Worm (Caenorhabditis elegans) whole organism, early embryonic: ENCODE results near the gene smut-1.
A peak's percentile ranks its signal among the peaks of the same experiment; 100 is the strongest.

ENCODE experiments used
- B0310.2 ChIP-seq: sonication (generic microtip); optimal IDR thresholded peaks from 2 replicates; lab custom pipeline; 2016; ENCODE audit warnings: mild to moderate bottlenecking, missing genetic modification characterization, missing compliant biosample characterization
- F13C5.2 ChIP-seq: sonication (generic microtip); optimal IDR thresholded peaks from 2 replicates; lab custom pipeline; 2017; ENCODE audit warnings: mild to moderate bottlenecking, missing genetic modification characterization, inconsistent platforms, missing compliant biosample characterization
- aly-1 ChIP-seq: sonication (generic microtip); optimal IDR thresholded peaks from 2 replicates; lab custom pipeline; 2016; ENCODE audit warnings: missing genetic modification characterization, missing compliant biosample characterization
- ama-1 ChIP-seq: fragments of 150-350 bp; optimal IDR thresholded peaks from 2 replicates; lab custom pipeline; 2014
- ceh-13 ChIP-seq: fragments of 200-800 bp; sonication (Bioruptor generic); optimal IDR thresholded peaks from 2 replicates; lab custom pipeline; 2018; ENCODE audit warnings: mild to moderate bottlenecking, missing genetic modification characterization, missing compliant biosample characterization
- ceh-36 ChIP-seq: sonication (generic microtip); optimal IDR thresholded peaks from 2 replicates; lab custom pipeline; 2016; ENCODE audit warnings: missing genetic modification characterization, inconsistent platforms, missing compliant biosample characterization
- ets-7 ChIP-seq: sonication (generic microtip); optimal IDR thresholded peaks from 2 replicates; lab custom pipeline; 2016; ENCODE audit warnings: missing genotype, missing genetic modification characterization, missing compliant biosample characterization
- flt-1 ChIP-seq: fragments of 200-800 bp; sonication (Bioruptor generic); IDR thresholded peaks from 2 replicates; pipeline ENCODE4 v1.3.6; 2022; ENCODE audit warnings: missing genetic modification characterization, missing compliant biosample characterization
- hmbx-1 ChIP-seq: sonication (generic microtip); optimal IDR thresholded peaks from 2 replicates; lab custom pipeline; 2016; ENCODE audit warnings: mild to moderate bottlenecking, missing genetic modification characterization, missing compliant biosample characterization
- hmg-4 ChIP-seq: fragments of 200-800 bp; sonication (Bioruptor generic); optimal IDR thresholded peaks from 2 replicates; lab custom pipeline; 2018; ENCODE audit warnings: mild to moderate bottlenecking, missing genetic modification characterization, missing compliant biosample characterization
- hnd-1 ChIP-seq: sonication (generic microtip); optimal IDR thresholded peaks from 2 replicates; lab custom pipeline; 2016; ENCODE audit warnings: missing genetic modification characterization, missing compliant biosample characterization
- pes-1 ChIP-seq: fragments of 200-800 bp; sonication (Bioruptor generic); IDR thresholded peaks from 2 replicates; pipeline ENCODE4 v1.3.6; 2022; ENCODE audit warnings: missing genetic modification reagents, missing genetic modification characterization, missing compliant biosample characterization
- scrt-1 ChIP-seq: fragments of 200-800 bp; sonication (Bioruptor generic); IDR thresholded peaks from 2 replicates; pipeline ENCODE4 v1.3.6; 2022; ENCODE audit warnings: missing genetic modification characterization, missing compliant biosample characterization
- sea-1 ChIP-seq: fragments of 200-800 bp; sonication (Bioruptor generic); conservative IDR thresholded peaks from 2 replicates; pipeline ENCODE4 v1.3.6; 2022; ENCODE audit warnings: missing genetic modification characterization, missing compliant biosample characterization
- tbx-11 ChIP-seq: fragments of 200-800 bp; sonication (Bioruptor generic); IDR thresholded peaks from 2 replicates; pipeline ENCODE4 v1.3.6; 2022; ENCODE audit warnings: missing genetic modification characterization, missing compliant biosample characterization
- tbx-37 ChIP-seq: fragments of 200-800 bp; sonication (Bioruptor generic); conservative IDR thresholded peaks from 2 replicates; pipeline ENCODE4 v1.3.6; 2022; ENCODE audit warnings: missing genetic modification reagents, missing genetic modification characterization, missing compliant biosample characterization
- tra-4 ChIP-seq: sonication (generic microtip); optimal IDR thresholded peaks from 2 replicates; lab custom pipeline; 2017; ENCODE audit warnings: missing genetic modification characterization, missing compliant biosample characterization

The smut-1 gene

DNA sequence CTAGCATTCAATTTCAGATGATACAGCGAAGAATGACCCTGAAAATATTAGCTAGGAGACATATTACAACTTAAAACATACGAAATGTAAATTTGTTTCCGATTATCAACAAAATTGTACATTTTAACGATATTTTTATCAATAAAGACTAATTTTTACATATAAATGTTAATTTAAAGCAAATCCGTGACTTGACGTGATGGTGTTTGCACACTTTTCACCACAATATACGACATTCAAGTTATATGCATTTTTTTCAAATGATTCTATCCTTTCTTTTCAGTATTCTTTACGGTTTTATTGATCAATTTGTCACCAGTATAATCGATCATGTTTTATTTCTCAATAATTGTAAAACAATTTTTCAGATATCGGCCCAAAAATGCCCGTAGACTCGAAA lies 1.1 kb upstream of the smut-1 start, which contains the start of gene Y38A10A.7:
TSS of gene Y38A10A.7 (plus strand) at position 369 of the 400 bp plus-strand sequence.
- TF ChIP-seq flt-1 (no peak), sea-1 (GFP tag; lab: Robert Waterston, UW) (no peak), ceh-13 (GFP tag; lab: Kevin White, UChicago) (no peak)

- TF ChIP-seq B0310.2 (peak; percentile 23), flt-1 (no peak), hmg-4 (GFP tag; lab: Kevin White, UChicago) (no peak)
These were observed 1.9 kb downstream of the smut-1 start for ce11 chrV:6098755-6099155.

DNA sequence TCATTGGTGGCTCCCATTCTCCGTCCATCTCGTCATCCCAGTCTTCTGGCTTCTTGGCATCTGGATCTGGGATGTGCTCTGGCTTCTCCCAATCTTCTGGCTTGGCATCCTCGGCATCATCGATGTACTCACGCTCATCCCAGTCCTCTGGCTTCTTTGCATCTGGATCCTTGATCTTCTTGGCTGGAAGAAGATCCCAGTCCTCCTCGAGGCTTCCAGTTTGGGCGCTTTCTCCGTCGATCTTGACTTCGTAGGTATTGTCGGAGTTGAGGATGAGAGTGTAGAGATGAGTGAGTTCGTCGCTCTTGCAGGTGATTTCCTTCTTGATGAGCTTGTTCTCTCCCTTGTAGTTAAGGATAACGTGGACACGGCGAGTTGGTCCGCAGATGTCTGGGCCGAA lies 2.7 kb downstream of the smut-1 start:
- TF ChIP-seq aly-1 (no peak), ets-7 (tag; lab: Kevin White, UChicago) (no peak), sea-1 (GFP tag; lab: Robert Waterston, UW) (no peak), tbx-37 (GFP tag; lab: Robert Waterston, UW) (no peak), tra-4 (no peak), B0310.2 (no peak), hmg-4 (GFP tag; lab: Kevin White, UChicago) (no peak), ama-1 (lab: Kevin White, UChicago) (no peak), flt-1 (no peak), hnd-1 (tag; lab: Kevin White, UChicago) (no peak), ceh-36 (tag; lab: Kevin White, UChicago) (no peak), F13C5.2 (tag; lab: Kevin White, UChicago) (no peak), scrt-1 (GFP tag; lab: Robert Waterston, UW) (no peak), tbx-11 (GFP tag; lab: Robert Waterston, UW) (no peak)

- TF ChIP-seq ceh-36 (tag; lab: Kevin White, UChicago) (no peak), F13C5.2 (tag; lab: Kevin White, UChicago) (peak; percentile 33), hmg-4 (GFP tag; lab: Kevin White, UChicago) (peak; percentile 59), hmbx-1 (no peak), ceh-13 (GFP tag; lab: Kevin White, UChicago) (no peak), sea-1 (GFP tag; lab: Robert Waterston, UW) (0 out of 2 replicates have a peak, but pooled peaks have one; percentile 43)
These were observed 3.6 kb downstream of the smut-1 start, which contains the start of gene crt-1 for ce11 chrV:6100492-6101004. crt-1 (minus strand) TSS chrV:6100542.

- TF ChIP-seq hmg-4 (GFP tag; lab: Kevin White, UChicago) (no peak), hnd-1 (tag; lab: Kevin White, UChicago) (no peak), sea-1 (GFP tag; lab: Robert Waterston, UW) (no peak), tbx-37 (GFP tag; lab: Robert Waterston, UW) (no peak), F13C5.2 (tag; lab: Kevin White, UChicago) (no peak), flt-1 (no peak), tra-4 (no peak), aly-1 (no peak), pes-1 (GFP tag; lab: Robert Waterston, UW) (no peak), ceh-36 (tag; lab: Kevin White, UChicago) (no peak), B0310.2 (no peak), ama-1 (lab: Kevin White, UChicago) (no peak), hmbx-1 (no peak), tbx-11 (GFP tag; lab: Robert Waterston, UW) (no peak), scrt-1 (GFP tag; lab: Robert Waterston, UW) (no peak), ets-7 (tag; lab: Kevin White, UChicago) (no peak)
These were observed 4.5 kb downstream of the smut-1 start for ce11 chrV:6101243-6101898.

DNA sequence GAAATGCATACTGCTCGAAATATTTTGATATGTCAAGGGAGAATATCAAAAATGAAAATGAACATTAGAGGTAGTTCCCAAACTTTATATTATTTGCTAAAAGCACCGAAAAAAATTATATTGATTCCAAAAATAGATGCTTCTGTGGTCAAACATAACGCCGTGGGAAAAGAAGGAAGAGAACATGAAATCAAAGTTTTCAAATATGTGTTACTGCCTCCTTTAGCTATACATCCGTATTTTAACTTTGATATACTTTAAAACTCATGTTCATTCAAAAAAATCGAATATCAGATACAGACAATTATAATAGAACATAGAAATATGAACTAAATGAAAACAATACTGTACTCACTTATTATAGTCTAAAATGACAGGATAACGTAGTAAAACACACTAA lies 6.5 kb downstream of the smut-1 start, which contains the start of gene Y38A10A.11:
TSS of gene Y38A10A.11 (minus strand) at position 101 of the 400 bp plus-strand sequence.
- TF ChIP-seq tra-4 (no peak), ceh-36 (tag; lab: Kevin White, UChicago) (no peak)

ce11 chrV:6105374-6105773 lies 8.5 kb downstream of the smut-1 start, which contains the start of gene atf-8:
atf-8 (plus strand) TSS chrV:6105607.
- TF ChIP-seq ama-1 (lab: Kevin White, UChicago) (no peak), ceh-13 (GFP tag; lab: Kevin White, UChicago) (no peak), ceh-36 (tag; lab: Kevin White, UChicago) (no peak), B0310.2 (no peak), scrt-1 (GFP tag; lab: Robert Waterston, UW) (no peak), hmg-4 (GFP tag; lab: Kevin White, UChicago) (no peak), tra-4 (no peak), tbx-11 (GFP tag; lab: Robert Waterston, UW) (no peak), ets-7 (tag; lab: Kevin White, UChicago) (no peak), F13C5.2 (tag; lab: Kevin White, UChicago) (no peak), pes-1 (GFP tag; lab: Robert Waterston, UW) (no peak), flt-1 (no peak), sea-1 (GFP tag; lab: Robert Waterston, UW) (no peak), hmbx-1 (no peak), aly-1 (no peak), tbx-37 (GFP tag; lab: Robert Waterston, UW) (no peak), hnd-1 (tag; lab: Kevin White, UChicago) (no peak)

ce11 chrV:6107474-6107873 lies 10.6 kb downstream of the smut-1 start, which contains the start of gene cwf-19L1:
cwf-19L1 (plus strand) TSS chrV:6107828.
- TF ChIP-seq tbx-37 (GFP tag; lab: Robert Waterston, UW) (peak; percentile 71), B0310.2 (no peak), flt-1 (no peak), pes-1 (GFP tag; lab: Robert Waterston, UW) (peak; percentile 68)
